Worm (Caenorhabditis elegans): ENCODE results near the gene Y27F2A.6.

The Y27F2A.6 gene

DNA sequence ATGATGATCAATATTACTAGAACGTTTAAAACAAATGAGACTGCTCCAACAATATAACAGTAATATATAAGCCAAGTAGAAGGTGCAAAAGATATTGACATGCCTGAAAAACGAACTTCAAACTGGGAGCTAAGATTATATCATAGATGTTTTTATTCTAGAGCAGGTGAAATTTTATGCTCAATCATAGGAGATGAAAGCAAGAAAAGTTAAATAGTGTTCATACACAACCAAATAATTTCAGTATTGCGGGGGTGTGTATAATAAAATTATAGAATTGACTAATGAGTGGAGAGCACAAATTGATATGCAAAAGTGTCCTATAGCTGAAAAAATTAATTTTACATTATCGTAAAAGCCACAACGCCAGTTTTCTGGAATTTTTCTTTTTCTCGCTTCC is 24.2 kb downstream of the Y27F2A.6 start, which contains the start of gene sri-34:
Gene sri-34, minus strand, starts transcription at position 101 of the 400 bp plus-strand sequence.
- no peak for TF ChIP-seq elt-1 (tag; optimal IDR thresholded peaks at IDR 0.05)
- no peak for TF ChIP-seq gmeb-1 (tag; optimal IDR thresholded peaks at IDR 0.05)
- TF ChIP-seq dmd-4 (tag; optimal IDR thresholded peaks at IDR 0.05) = no peak
- TF ChIP-seq zag-1 (tag; optimal IDR thresholded peaks at IDR 0.05) = no peak
- TF ChIP-seq peb-1 (tag; optimal IDR thresholded peaks at IDR 0.05) = no peak
- no peak for TF ChIP-seq fos-1 (tag; optimal IDR thresholded peaks at IDR 0.05)
- no peak for TF ChIP-seq ceh-16 (tag; optimal IDR thresholded peaks at IDR 0.05)
- no peak for TF ChIP-seq nhr-21 (tag; optimal IDR thresholded peaks at IDR 0.05)
- TF ChIP-seq lin-13 (GFP tag; optimal IDR thresholded peaks at IDR 0.05) = no peak
- no peak for TF ChIP-seq unc-39 (tag; optimal IDR thresholded peaks at IDR 0.05)
- TF ChIP-seq R02D3.7 (tag; optimal IDR thresholded peaks at IDR 0.05) = no peak
- no peak for TF ChIP-seq ZK546.5 (tag; optimal IDR thresholded peaks at IDR 0.05)
- no peak for TF ChIP-seq nhr-6 (tag; optimal IDR thresholded peaks at IDR 0.05)
- no peak for TF ChIP-seq nhr-129 (tag; optimal IDR thresholded peaks at IDR 0.05)
- no peak for TF ChIP-seq elt-3 (tag; optimal IDR thresholded peaks at IDR 0.05)
- TF ChIP-seq nhr-10 (tag; optimal IDR thresholded peaks at IDR 0.05) = no peak
- no peak for TF ChIP-seq nhr-23 (tag; optimal IDR thresholded peaks at IDR 0.05)
- no peak for TF ChIP-seq sem-4 (tag; optimal IDR thresholded peaks at IDR 0.05)

DNA sequence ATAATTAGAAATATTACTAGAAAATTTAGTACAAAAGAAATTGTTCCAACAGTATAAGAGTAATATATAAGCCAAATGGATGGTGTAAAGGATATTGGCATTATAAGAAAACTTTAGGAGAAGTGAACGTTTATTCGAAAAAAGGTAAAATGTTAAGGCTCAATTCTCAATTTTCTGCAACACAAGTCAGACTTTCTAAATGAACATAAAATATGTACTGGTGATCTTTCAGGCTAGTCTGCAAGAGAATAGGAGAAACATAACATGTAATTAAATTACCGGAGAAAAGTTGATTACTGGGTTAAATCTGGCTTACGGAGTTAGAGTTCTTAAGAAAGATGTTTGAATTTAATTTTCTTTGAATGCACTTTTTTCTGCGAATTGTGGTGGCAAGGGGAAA is 26.5 kb downstream of the Y27F2A.6 start, which contains the start of gene sri-33:
Gene sri-33, minus strand, starts transcription at position 101 of the 400 bp plus-strand sequence.
- TF ChIP-seq ama-1 (optimal IDR thresholded peaks at IDR 0.05) (no peak), Y55F3AM.14 (GFP tag; optimal IDR thresholded peaks at IDR 0.05) (no peak), nhr-21 (tag; optimal IDR thresholded peaks at IDR 0.05) (peak; percentile 5)

DNA sequence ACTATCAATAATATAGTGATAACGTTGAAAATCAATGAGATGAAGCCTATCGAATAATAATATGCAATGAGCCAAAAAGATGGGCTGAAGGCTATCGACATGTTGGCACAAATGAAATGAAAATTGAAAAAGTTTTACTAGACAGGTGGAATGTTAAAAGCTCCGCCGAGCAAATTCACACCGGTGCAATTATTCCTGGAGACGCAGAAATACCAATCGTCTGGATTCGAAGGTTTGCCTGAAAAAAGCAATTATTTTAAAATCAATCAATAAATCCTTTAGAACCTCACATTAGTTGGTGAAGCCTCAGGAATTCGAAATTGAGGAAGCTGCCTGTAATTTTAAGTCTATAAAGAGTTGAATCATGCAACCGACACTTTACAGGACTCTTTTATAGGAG is 28.8 kb downstream of the Y27F2A.6 start, which contains the start of gene sri-32:
Gene sri-32, minus strand, starts transcription at position 101 of the 400 bp plus-strand sequence.
- TF ChIP-seq mab-5 (tag; optimal IDR thresholded peaks at IDR 0.05) (no peak), nhr-10 (tag; optimal IDR thresholded peaks at IDR 0.05) (no peak), lin-11 (tag; optimal IDR thresholded peaks at IDR 0.05) (no peak), unc-62 (GFP tag; optimal IDR thresholded peaks at IDR 0.05) (no peak), elt-3 (tag; optimal IDR thresholded peaks at IDR 0.05) (no peak), ztf-4 (tag; optimal IDR thresholded peaks at IDR 0.05) (no peak), nhr-6 (tag; optimal IDR thresholded peaks at IDR 0.05) (no peak), C34F6.9 (tag; optimal IDR thresholded peaks at IDR 0.05) (no peak), skn-1 (tag; optimal IDR thresholded peaks at IDR 0.05) (no peak)

DNA sequence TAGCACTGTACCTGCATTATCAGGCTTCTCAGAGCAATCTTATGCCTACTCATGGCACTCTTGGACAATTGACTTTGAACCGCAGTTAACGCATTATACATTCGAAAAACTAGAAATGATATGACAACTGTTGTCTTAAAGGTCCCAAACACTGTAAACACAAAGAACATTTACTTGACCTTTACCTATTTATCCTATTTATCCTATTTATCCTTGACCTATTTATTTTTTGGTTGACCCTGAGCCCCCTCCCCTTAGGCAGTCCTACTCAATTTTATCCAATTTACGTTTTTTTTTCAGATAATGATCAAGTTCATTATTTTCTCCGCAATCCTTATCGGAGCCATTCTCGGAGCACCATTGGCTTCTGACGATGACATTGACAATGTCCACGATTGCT is 31.6 kb downstream of the Y27F2A.6 start, which contains the start of the genes T10D4.14 and T10D4.19:
Gene T10D4.14, minus strand, starts transcription at position 101 of the 400 bp plus-strand sequence.
Gene T10D4.19, plus strand, starts transcription at position 304 of the 400 bp plus-strand sequence.
- TF ChIP-seq nhr-21 (tag; optimal IDR thresholded peaks at IDR 0.05) (no peak), lin-13 (GFP tag; optimal IDR thresholded peaks at IDR 0.05) (no peak), nhr-12 (tag; optimal IDR thresholded peaks at IDR 0.05) (no peak), unc-62 (GFP tag; optimal IDR thresholded peaks at IDR 0.05) (no peak), ztf-11 (tag; optimal IDR thresholded peaks at IDR 0.05) (no peak), nhr-25 (tag; optimal IDR thresholded peaks at IDR 0.05) (no peak)

DNA sequence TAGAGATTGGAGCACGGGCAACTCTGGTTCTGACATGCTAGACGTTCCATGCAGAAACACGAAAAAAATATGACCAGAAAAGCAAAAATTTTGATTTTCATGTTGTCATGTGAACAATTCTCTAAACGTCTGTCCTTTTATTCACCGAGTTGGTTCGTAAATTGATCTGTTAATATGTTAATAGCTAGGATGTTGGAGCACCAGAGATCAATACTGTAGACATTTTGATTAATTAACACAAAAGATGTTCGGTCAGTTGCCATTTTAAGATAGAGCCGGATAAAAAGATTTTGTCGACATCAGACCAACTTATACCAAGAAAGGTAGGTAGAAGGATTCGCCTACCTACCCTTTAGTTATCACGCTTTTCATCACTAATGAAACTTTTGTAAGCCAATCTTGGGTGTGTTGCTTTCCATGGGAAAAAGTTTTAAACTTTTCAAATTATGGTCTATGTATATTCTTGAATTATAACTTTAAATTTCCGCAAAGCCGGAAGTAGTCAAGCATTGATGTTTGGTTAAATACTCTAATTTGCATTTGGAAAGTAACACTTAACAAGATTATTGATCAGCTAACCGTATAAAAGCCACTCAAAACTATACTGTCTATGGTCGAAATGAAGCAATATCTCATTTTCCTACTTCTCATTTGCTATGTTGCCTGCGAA is 33.5 kb downstream of the Y27F2A.6 start, which contains the start of the genes T10D4.11 and T10D4.1:
Gene T10D4.11, minus strand, starts transcription at position 101 of the 670 bp plus-strand sequence.
Gene T10D4.1, plus strand, starts transcription at position 620 of the 670 bp plus-strand sequence.
- no peak for TF ChIP-seq nhr-77 (tag; optimal IDR thresholded peaks at IDR 0.05)
- TF ChIP-seq snpc-4 (tag; optimal IDR thresholded peaks at IDR 0.05) = no peak
- no peak for TF ChIP-seq lin-11 (tag; optimal IDR thresholded peaks at IDR 0.05)
- TF ChIP-seq mbf-1 (tag; optimal IDR thresholded peaks at IDR 0.05) = no peak
- no peak for TF ChIP-seq unc-55 (GFP tag; optimal IDR thresholded peaks at IDR 0.05)
- no peak for TF ChIP-seq C34F6.9 (tag; optimal IDR thresholded peaks at IDR 0.05)
- TF ChIP-seq ama-1 (optimal IDR thresholded peaks at IDR 0.05) = no peak
- TF ChIP-seq mab-5 (tag; optimal IDR thresholded peaks at IDR 0.05) = no peak
- TF ChIP-seq nhr-237 (tag; optimal IDR thresholded peaks at IDR 0.05) = no peak
- TF ChIP-seq lsy-2 (tag; optimal IDR thresholded peaks at IDR 0.05) = no peak
- no peak for TF ChIP-seq nhr-25 (tag; optimal IDR thresholded peaks at IDR 0.05)
- no peak for TF ChIP-seq elt-1 (tag; optimal IDR thresholded peaks at IDR 0.05)
- no peak for TF ChIP-seq dmd-4 (tag; optimal IDR thresholded peaks at IDR 0.05)
- TF ChIP-seq nhr-23 (tag; optimal IDR thresholded peaks at IDR 0.05) = no peak

Measured in whole organism, L2 larva.